Worm (Caenorhabditis elegans): ENCODE data around the gene C54D2.6.

ce11 chrX:7809352-7810196 lies 37.7 kb downstream of the C54D2.6 start:
- TF ChIP-seq him-1 (tag; optimal IDR thresholded peaks at IDR 0.05) (no peak), W03F9.2 (tag; optimal IDR thresholded peaks at IDR 0.05) (peak; percentile 0), dao-5 (tag; optimal IDR thresholded peaks at IDR 0.05) (no peak)
